Worm (Caenorhabditis elegans) whole organism, late embryonic: ENCODE results near the gene F17C11.6.

Experiments
- C08G9.2 ChIP-seq: sonication (generic microtip); optimal IDR thresholded peaks from 2 replicates; lab custom pipeline; 2016; ENCODE audit warnings: mild to moderate bottlenecking, missing genetic modification characterization, moderate library complexity, missing compliant biosample characterization
- F13H6.1 ChIP-seq: sonication (generic microtip); optimal IDR thresholded peaks from 2 replicates; lab custom pipeline; 2016; ENCODE audit warnings: missing genetic modification characterization, missing compliant biosample characterization
- T23F11.4 ChIP-seq: fragments of 200-800 bp; sonication (Bioruptor generic); optimal IDR thresholded peaks from 2 replicates; lab custom pipeline; 2018; ENCODE audit warnings: mild to moderate bottlenecking, missing genetic modification characterization, missing compliant biosample characterization
- Y22D7AL.16 ChIP-seq: sonication (generic microtip); optimal IDR thresholded peaks from 2 replicates; lab custom pipeline; 2016; ENCODE audit warnings: missing genetic modification characterization, missing compliant biosample characterization
- ahr-1 ChIP-seq: sonication (generic microtip); optimal IDR thresholded peaks from 2 replicates; lab custom pipeline; 2016; ENCODE audit warnings: missing genetic modification characterization, missing compliant biosample characterization
- ama-1 ChIP-seq: fragments of 150-350 bp; optimal IDR thresholded peaks from 2 replicates; lab custom pipeline; 2014
- ceh-14 ChIP-seq: sonication (generic microtip); optimal IDR thresholded peaks from 2 replicates; lab custom pipeline; 2016; ENCODE audit warnings: missing genotype, missing genetic modification characterization, missing compliant biosample characterization
- ceh-22 ChIP-seq: sonication (generic microtip); optimal IDR thresholded peaks from 2 replicates; lab custom pipeline; 2017; ENCODE audit warnings: missing biosample characterization, missing genetic modification characterization
- ceh-24 ChIP-seq: sonication (generic microtip); optimal IDR thresholded peaks from 2 replicates; lab custom pipeline; 2016; ENCODE audit warnings: mild to moderate bottlenecking, missing genetic modification characterization, missing compliant biosample characterization
- ceh-30 ChIP-seq: fragments of 150-350 bp; optimal IDR thresholded peaks from 2 replicates; lab custom pipeline; 2014; ENCODE audit warnings: missing biosample characterization, missing genetic modification characterization
- ceh-48 ChIP-seq: sonication (generic microtip); optimal IDR thresholded peaks from 2 replicates; lab custom pipeline; 2016; ENCODE audit warnings: missing genetic modification characterization, inconsistent platforms, missing compliant biosample characterization
- ceh-6 ChIP-seq: fragments of 200-800 bp; sonication (Bioruptor generic); optimal IDR thresholded peaks from 2 replicates; lab custom pipeline; 2018; ENCODE audit warnings: mild to moderate bottlenecking, missing genetic modification characterization, missing compliant biosample characterization
- ceh-9 ChIP-seq: sonication (generic microtip); optimal IDR thresholded peaks from 2 replicates; lab custom pipeline; 2016; ENCODE audit warnings: mild to moderate bottlenecking, missing genetic modification characterization, inconsistent platforms, missing compliant biosample characterization
- che-1 ChIP-seq: sonication (generic microtip); optimal IDR thresholded peaks from 2 replicates; lab custom pipeline; 2016; ENCODE audit warnings: mild to moderate bottlenecking, missing genetic modification characterization, missing compliant biosample characterization
- elt-2 ChIP-seq: sonication (generic microtip); optimal IDR thresholded peaks from 2 replicates; lab custom pipeline; 2016; ENCODE audit warnings: missing genetic modification reagents, missing genetic modification characterization, missing compliant biosample characterization
- elt-4 ChIP-seq: sonication (generic microtip); optimal IDR thresholded peaks from 2 replicates; lab custom pipeline; 2016; ENCODE audit warnings: missing genetic modification characterization, missing compliant biosample characterization
- eyg-1 ChIP-seq: sonication (generic microtip); optimal IDR thresholded peaks from 2 replicates; lab custom pipeline; 2016; ENCODE audit warnings: missing genotype, missing genetic modification characterization, missing compliant biosample characterization
- fax-1 ChIP-seq: sonication (generic microtip); optimal IDR thresholded peaks from 2 replicates; lab custom pipeline; 2016; ENCODE audit warnings: missing genotype, missing genetic modification characterization, missing compliant biosample characterization
- fkh-10 ChIP-seq: fragments of 150-350 bp; optimal IDR thresholded peaks from 2 replicates; lab custom pipeline; 2014; ENCODE audit warnings: missing biosample characterization, missing genetic modification reagents, missing genetic modification characterization
- fkh-6 ChIP-seq: sonication (generic microtip); optimal IDR thresholded peaks from 2 replicates; lab custom pipeline; 2016; ENCODE audit warnings: missing genetic modification characterization, missing compliant biosample characterization
- gmeb-2 ChIP-seq: sonication (generic microtip); optimal IDR thresholded peaks from 2 replicates; lab custom pipeline; 2016; ENCODE audit warnings: missing genetic modification characterization, inconsistent platforms, missing compliant biosample characterization
- hlh-15 ChIP-seq: sonication (generic microtip); optimal IDR thresholded peaks from 2 replicates; lab custom pipeline; 2016; ENCODE audit warnings: missing genetic modification characterization, missing compliant biosample characterization
- hlh-8 ChIP-seq: sonication (generic microtip); optimal IDR thresholded peaks from 2 replicates; lab custom pipeline; 2016; ENCODE audit warnings: missing genotype, missing genetic modification characterization, missing compliant biosample characterization
- lim-6 ChIP-seq: sonication (generic microtip); optimal IDR thresholded peaks from 2 replicates; lab custom pipeline; 2016; ENCODE audit warnings: missing genetic modification characterization, missing compliant biosample characterization
- lin-11 ChIP-seq: fragments of 200-800 bp; sonication (Bioruptor generic); optimal IDR thresholded peaks from 2 replicates; lab custom pipeline; 2018; ENCODE audit warnings: mild to moderate bottlenecking, missing genetic modification characterization, missing compliant biosample characterization
- madf-2 ChIP-seq: sonication (generic microtip); optimal IDR thresholded peaks from 2 replicates; lab custom pipeline; 2017; ENCODE audit warnings: missing genetic modification characterization, missing compliant biosample characterization
- mec-3 ChIP-seq: sonication (generic microtip); optimal IDR thresholded peaks from 2 replicates; lab custom pipeline; 2016; ENCODE audit warnings: borderline replicate concordance, missing genetic modification characterization, missing compliant biosample characterization
- nfya-1 ChIP-seq: sonication (generic microtip); optimal IDR thresholded peaks from 2 replicates; lab custom pipeline; 2017; ENCODE audit warnings: missing genetic modification characterization, mild to moderate bottlenecking, missing compliant biosample characterization, antibody characterized with exemption, moderate library complexity
- nhr-232 ChIP-seq: sonication (generic microtip); optimal IDR thresholded peaks from 2 replicates; lab custom pipeline; 2016; ENCODE audit warnings: missing genetic modification characterization, missing compliant biosample characterization
- pha-4 ChIP-seq: fragments of 150-350 bp; optimal IDR thresholded peaks from 2 replicates; lab custom pipeline; 2018; ENCODE audit warnings: missing biosample characterization, missing genetic modification reagents, missing genetic modification characterization
- pqm-1 ChIP-seq: sonication (generic microtip); optimal IDR thresholded peaks from 2 replicates; lab custom pipeline; 2016; ENCODE audit warnings: missing genetic modification characterization, missing compliant biosample characterization
- pros-1 ChIP-seq: fragments of 150-350 bp; optimal IDR thresholded peaks from 2 replicates; lab custom pipeline; 2014; ENCODE audit warnings: missing biosample characterization, missing genetic modification reagents, missing genetic modification characterization
- ref-2 ChIP-seq: sonication (generic microtip); optimal IDR thresholded peaks from 2 replicates; lab custom pipeline; 2016; ENCODE audit warnings: missing genetic modification characterization, missing compliant biosample characterization
- rnt-1 ChIP-seq: sonication (generic microtip); optimal IDR thresholded peaks from 2 replicates; lab custom pipeline; 2016; ENCODE audit warnings: missing genetic modification characterization, missing compliant biosample characterization
- sdc-2 ChIP-seq: sonication (generic microtip); optimal IDR thresholded peaks from 2 replicates; lab custom pipeline; 2016; ENCODE audit warnings: missing genotype, missing genetic modification characterization, missing compliant biosample characterization
- syd-9 ChIP-seq: sonication (generic microtip); optimal IDR thresholded peaks from 2 replicates; lab custom pipeline; 2016; ENCODE audit warnings: mild to moderate bottlenecking, missing genetic modification characterization, moderate library complexity, missing compliant biosample characterization
- tbx-7 ChIP-seq: sonication (generic microtip); optimal IDR thresholded peaks from 2 replicates; lab custom pipeline; 2016; ENCODE audit warnings: missing genotype, missing genetic modification characterization, missing compliant biosample characterization
- unc-3 ChIP-seq, 2 experiments: fragments of 200-800 bp in 1 of 2; sonication (Bioruptor generic) in 1 of 2; sonication (generic microtip) in 1 of 2; conservative IDR thresholded peaks in 1 of 2; optimal IDR thresholded peaks in 1 of 2; 2 replicates each; pipeline versions ENCODE4 v1.3.6 to Lab custom; 2016 to 2022; ENCODE audit warnings: missing compliant biosample characterization in 2 of 2, missing genetic modification characterization in 2 of 2, missing genetic modification reagents in 1 of 2
- unc-42 ChIP-seq: sonication (generic microtip); optimal IDR thresholded peaks from 2 replicates; lab custom pipeline; 2016; ENCODE audit warnings: missing genotype, missing genetic modification characterization, missing compliant biosample characterization
- unc-55 ChIP-seq: sonication (generic microtip); optimal IDR thresholded peaks from 2 replicates; lab custom pipeline; 2017; ENCODE audit warnings: missing biosample characterization, missing genetic modification reagents, missing genetic modification characterization
- unc-86 ChIP-seq: sonication (generic microtip); optimal IDR thresholded peaks from 2 replicates; lab custom pipeline; 2016; ENCODE audit warnings: missing genetic modification characterization, missing compliant biosample characterization
- zip-5 ChIP-seq: sonication (generic microtip); optimal IDR thresholded peaks from 2 replicates; lab custom pipeline; 2016; ENCODE audit warnings: missing genetic modification characterization, missing compliant biosample characterization

F17C11.6 gene

ce11 chrV:10937294-10937693 is 17.6 kb upstream of the F17C11.6 start:
- TF ChIP-seq nhr-232 (tag; lab: Kevin White, UChicago) (no peak), hlh-8 (tag; lab: Kevin White, UChicago) (no peak), sdc-2 (tag; lab: Kevin White, UChicago) (no peak), ceh-24 (no peak), ceh-6 (no peak), lim-6 (tag; lab: Kevin White, UChicago) (no peak), zip-5 (tag; lab: Kevin White, UChicago) (no peak), eyg-1 (no peak), elt-4 (tag; lab: Kevin White, UChicago) (no peak), syd-9 (tag; lab: Kevin White, UChicago) (no peak), C08G9.2 (tag; lab: Kevin White, UChicago) (no peak), ahr-1 (tag; lab: Kevin White, UChicago) (no peak), che-1 (tag; lab: Kevin White, UChicago) (no peak), unc-3 (GFP tag; conservative IDR thresholded peaks at IDR 0.05; lab: Robert Waterston, UW) (no peak), unc-3 (tag; optimal IDR thresholded peaks at IDR 0.05; lab: Kevin White, UChicago) (no peak), unc-86 (tag; lab: Kevin White, UChicago) (no peak)

- no peak for TF ChIP-seq F13H6.1
- TF ChIP-seq ceh-14, result no peak
- TF ChIP-seq rnt-1 (tag; lab: Kevin White, UChicago), result no peak
- TF ChIP-seq zip-5 (tag; lab: Kevin White, UChicago), result no peak
- no peak for TF ChIP-seq fkh-10
- TF ChIP-seq ama-1 (lab: Kevin White, UChicago), result no peak
- TF ChIP-seq fkh-6 (tag; lab: Kevin White, UChicago), result no peak
Measured at ce11 chrV:10938739-10939138, 16.2 kb upstream of the F17C11.6 start, which contains the start of gene F17C11.11. Gene F17C11.11 (minus strand): TSS chrV:10938817.

DNA sequence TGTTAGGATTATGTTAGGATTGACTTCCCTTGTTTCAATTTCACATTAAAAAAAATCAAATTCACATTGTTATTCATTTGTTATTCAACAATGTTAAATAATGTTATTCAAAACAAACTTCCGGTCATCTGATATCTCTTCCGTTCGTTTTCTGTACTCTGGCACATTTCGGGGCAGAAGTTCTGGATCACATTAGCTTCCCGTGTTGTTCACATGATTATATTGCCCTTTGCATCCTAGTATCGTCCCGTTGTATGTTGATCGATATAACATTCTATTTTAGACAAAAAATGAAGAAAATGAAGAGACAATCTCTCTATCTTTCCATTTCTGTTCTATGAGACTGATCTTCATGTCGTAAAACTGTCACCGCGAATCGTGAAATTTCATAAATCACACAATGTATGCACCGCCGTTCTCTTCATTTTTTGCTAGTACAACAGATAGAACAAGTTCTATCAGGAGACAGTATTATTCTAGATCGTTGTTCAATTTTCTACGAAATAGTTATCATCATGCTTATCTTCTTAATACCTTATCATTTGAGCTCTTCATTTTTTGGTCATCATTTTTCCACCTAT is 14.8 kb upstream of the F17C11.6 start:
- TF ChIP-seq hlh-15 (tag; lab: Kevin White, UChicago), result no peak
- TF ChIP-seq Y22D7AL.16 (tag; lab: Kevin White, UChicago), result no peak
- TF ChIP-seq fax-1 (tag; lab: Kevin White, UChicago), result no peak
- TF ChIP-seq ceh-30 (tag; lab: Kevin White, UChicago), result no peak
- no peak for TF ChIP-seq pha-4
- no peak for TF ChIP-seq pros-1 (tag; lab: Kevin White, UChicago)
- TF ChIP-seq ceh-6, result no peak
- no peak for TF ChIP-seq elt-4 (tag; lab: Kevin White, UChicago)
- TF ChIP-seq elt-2 (tag; lab: Kevin White, UChicago), result no peak
- no peak for TF ChIP-seq gmeb-2 (tag; lab: Kevin White, UChicago)
- TF ChIP-seq lin-11 (tag; lab: Kevin White, UChicago), result no peak
- TF ChIP-seq unc-86 (tag; lab: Kevin White, UChicago), result no peak
- no peak for TF ChIP-seq tbx-7 (tag; lab: Kevin White, UChicago)
- TF ChIP-seq mec-3 (tag; lab: Kevin White, UChicago), result no peak
- no peak for TF ChIP-seq ceh-22
- no peak for TF ChIP-seq madf-2 (tag; lab: Kevin White, UChicago)
- TF ChIP-seq C08G9.2 (tag; lab: Kevin White, UChicago), result no peak
- no peak for TF ChIP-seq unc-42 (tag; lab: Kevin White, UChicago)
- no peak for TF ChIP-seq ceh-9 (tag; lab: Kevin White, UChicago)
- TF ChIP-seq ceh-48, result no peak

- TF ChIP-seq elt-2 (tag; lab: Kevin White, UChicago) (peak; percentile 71), unc-86 (tag; lab: Kevin White, UChicago) (no peak), ceh-30 (tag; lab: Kevin White, UChicago) (no peak), hlh-15 (tag; lab: Kevin White, UChicago) (no peak), pqm-1 (tag; lab: Kevin White, UChicago) (peak; percentile 49), ref-2 (tag; lab: Kevin White, UChicago) (peak; percentile 37), nfya-1 (tag; lab: Kevin White, UChicago) (peak; percentile 68), unc-55 (GFP tag; lab: Kevin White, UChicago) (peak; percentile 29), T23F11.4 (GFP tag; lab: Kevin White, UChicago) (no peak), unc-42 (tag; lab: Kevin White, UChicago) (peak; percentile 24)
Measured at ce11 chrV:10940571-10940991, 14.3 kb upstream of the F17C11.6 start.
